Worm (Caenorhabditis elegans) whole organism, L2 larva: ENCODE data around the gene mif-2.
"Not testable (repeated sequence)": the region's sequence is repeated elsewhere in the genome, so short reads cannot be mapped to it uniquely, and the experiment has no call there.

Experiments
- C34F6.9 ChIP-seq: fragments of 150-350 bp; optimal IDR thresholded peaks from 2 replicates; lab custom pipeline; 2014; ENCODE audit warnings: missing biosample characterization, missing genetic modification characterization
- F13H6.1 ChIP-seq: sonication (generic microtip); optimal IDR thresholded peaks from 2 replicates; lab custom pipeline; 2016; ENCODE audit warnings: missing genetic modification characterization, missing compliant biosample characterization
- R02D3.7 ChIP-seq: fragments of 150-350 bp; optimal IDR thresholded peaks from 2 replicates; lab custom pipeline; 2014; ENCODE audit warnings: missing biosample characterization, missing genetic modification characterization
- Y55F3AM.14 ChIP-seq: fragments of 200-800 bp; sonication (Bioruptor generic); optimal IDR thresholded peaks from 2 replicates; lab custom pipeline; 2018; ENCODE audit warnings: mild to moderate bottlenecking, missing genetic modification characterization, missing compliant biosample characterization
- ZK546.5 ChIP-seq: sonication (generic microtip); optimal IDR thresholded peaks from 2 replicates; lab custom pipeline; 2017; ENCODE audit warnings: missing biosample characterization, missing genetic modification characterization
- alr-1 ChIP-seq: fragments of 150-350 bp; optimal IDR thresholded peaks from 2 replicates; lab custom pipeline; 2014; ENCODE audit warnings: missing biosample characterization, missing genetic modification characterization
- ama-1 ChIP-seq: fragments of 150-350 bp; optimal IDR thresholded peaks from 2 replicates; lab custom pipeline; 2018; ENCODE audit warnings: inconsistent platforms
- blmp-1 ChIP-seq: sonication (generic microtip); optimal IDR thresholded peaks from 2 replicates; lab custom pipeline; 2017; ENCODE audit warnings: missing genetic modification characterization, mild to moderate bottlenecking, missing compliant biosample characterization, antibody characterized with exemption, moderate library complexity; ENCODE audit not compliant: insufficient read depth
- ceh-16 ChIP-seq: fragments of 150-350 bp; optimal IDR thresholded peaks from 2 replicates; lab custom pipeline; 2014; ENCODE audit warnings: missing biosample characterization, missing genetic modification characterization
- ceh-82 ChIP-seq: fragments of 150-350 bp; optimal IDR thresholded peaks from 2 replicates; lab custom pipeline; 2014; ENCODE audit warnings: missing biosample characterization, missing genetic modification characterization
- crh-2 ChIP-seq: sonication (generic microtip); optimal IDR thresholded peaks from 2 replicates; lab custom pipeline; 2017; ENCODE audit warnings: missing biosample characterization, missing genetic modification characterization
- egl-27 ChIP-seq: sonication (generic microtip); optimal IDR thresholded peaks from 3 replicates; lab custom pipeline; 2017; ENCODE audit warnings: missing biosample characterization, missing genetic modification reagents, missing genetic modification characterization
- elt-1 ChIP-seq: fragments of 150-350 bp; optimal IDR thresholded peaks from 2 replicates; lab custom pipeline; 2014; ENCODE audit warnings: missing biosample characterization, missing genetic modification characterization
- fos-1 ChIP-seq: fragments of 150-350 bp; optimal IDR thresholded peaks from 2 replicates; lab custom pipeline; 2014; ENCODE audit warnings: missing biosample characterization, missing genetic modification characterization
- lin-11 ChIP-seq: fragments of 150-350 bp; sonication (generic microtip); optimal IDR thresholded peaks from 2 replicates; lab custom pipeline; 2014; ENCODE audit warnings: missing biosample characterization, missing genetic modification characterization, inconsistent platforms, mixed read lengths
- lin-13 ChIP-seq: fragments of 150-350 bp; optimal IDR thresholded peaks from 2 replicates; lab custom pipeline; 2014; ENCODE audit warnings: missing biosample characterization, missing genetic modification reagents, missing genetic modification characterization
- lin-39 ChIP-seq: fragments of 150-350 bp; optimal IDR thresholded peaks from 2 replicates; lab custom pipeline; 2014; ENCODE audit warnings: missing biosample characterization, missing genetic modification reagents, missing genetic modification characterization
- lsy-2 ChIP-seq, 2 experiments: fragments of 150-350 bp in 1 of 2; sonication (generic microtip) in 1 of 2; optimal IDR thresholded peaks; 2 replicates each; lab custom pipeline; 2014 to 2017; ENCODE audit warnings: missing biosample characterization in 2 of 2, missing genetic modification characterization in 2 of 2
- mbf-1 ChIP-seq: sonication (generic microtip); optimal IDR thresholded peaks from 2 replicates; lab custom pipeline; 2017; ENCODE audit warnings: missing biosample characterization, missing genetic modification characterization
- mdl-1 ChIP-seq, 2 experiments: fragments of 150-350 bp in 1 of 2; sonication (generic microtip) in 1 of 2; optimal IDR thresholded peaks; 2 replicates each; lab custom pipeline; 2017; ENCODE audit warnings: missing biosample characterization in 2 of 2, missing genetic modification characterization in 2 of 2
- nhr-10 ChIP-seq: sonication (generic microtip); optimal IDR thresholded peaks from 2 replicates; lab custom pipeline; 2017; ENCODE audit warnings: missing biosample characterization, missing genetic modification characterization
- nhr-11 ChIP-seq: fragments of 150-350 bp; optimal IDR thresholded peaks from 2 replicates; lab custom pipeline; 2014; ENCODE audit warnings: missing biosample characterization, missing genetic modification characterization
- nhr-129 ChIP-seq: fragments of 150-350 bp; optimal IDR thresholded peaks from 2 replicates; lab custom pipeline; 2014; ENCODE audit warnings: missing biosample characterization, missing genetic modification characterization
- nhr-21 ChIP-seq: fragments of 150-350 bp; optimal IDR thresholded peaks from 2 replicates; lab custom pipeline; 2014; ENCODE audit warnings: missing biosample characterization, missing genetic modification characterization
- nhr-23 ChIP-seq: fragments of 150-350 bp; optimal IDR thresholded peaks from 2 replicates; lab custom pipeline; 2014; ENCODE audit warnings: missing biosample characterization, missing genetic modification reagents, missing genetic modification characterization
- nhr-237 ChIP-seq: fragments of 150-350 bp; optimal IDR thresholded peaks from 2 replicates; lab custom pipeline; 2014; ENCODE audit warnings: missing biosample characterization, missing genetic modification characterization
- peb-1 ChIP-seq: fragments of 150-350 bp; optimal IDR thresholded peaks from 2 replicates; lab custom pipeline; 2014; ENCODE audit warnings: missing biosample characterization, missing genetic modification characterization
- sem-4 ChIP-seq: fragments of 150-350 bp; optimal IDR thresholded peaks from 2 replicates; lab custom pipeline; 2014; ENCODE audit warnings: missing biosample characterization, missing genetic modification reagents, missing genetic modification characterization
- sma-9 ChIP-seq, 2 experiments: fragments of 150-350 bp in 1 of 2; sonication (generic microtip) in 1 of 2; optimal IDR thresholded peaks; 2 replicates each; lab custom pipeline; 2014 to 2016; ENCODE audit warnings: missing genetic modification characterization in 2 of 2, mild to moderate bottlenecking in 1 of 2, missing biosample characterization in 1 of 2, missing compliant biosample characterization in 1 of 2, missing genetic modification reagents in 1 of 2, moderate library complexity in 1 of 2
- unc-39 ChIP-seq: fragments of 150-350 bp; optimal IDR thresholded peaks from 2 replicates; lab custom pipeline; 2014; ENCODE audit warnings: missing biosample characterization, missing genetic modification characterization
- unc-55 ChIP-seq: fragments of 150-350 bp; sonication (generic microtip); optimal IDR thresholded peaks from 3 replicates; lab custom pipeline; 2014; ENCODE audit warnings: missing biosample characterization, missing genetic modification reagents, missing genetic modification characterization
- unc-62 ChIP-seq: fragments of 150-350 bp; optimal IDR thresholded peaks from 2 replicates; lab custom pipeline; 2014; ENCODE audit warnings: missing biosample characterization, missing genetic modification reagents, missing genetic modification characterization
- zag-1 ChIP-seq: fragments of 150-350 bp; optimal IDR thresholded peaks from 2 replicates; lab custom pipeline; 2014; ENCODE audit warnings: missing biosample characterization, missing genetic modification characterization
- ztf-11 ChIP-seq: sonication (generic microtip); optimal IDR thresholded peaks from 2 replicates; lab custom pipeline; 2017; ENCODE audit warnings: missing biosample characterization, missing genetic modification characterization

The mif-2 gene

ce11 chrV:12025683-12026082 is 47.4 kb upstream of the mif-2 start:
- TF ChIP-seq nhr-23 (tag; lab: Kevin White, UChicago) (no peak), nhr-10 (tag; lab: Kevin White, UChicago) (no peak), zag-1 (peak; percentile 46), sma-9 (GFP tag; optimal IDR thresholded peaks at IDR 0.05; lab: Kevin White, UChicago) (peak; percentile 42), sma-9 (tag; optimal IDR thresholded peaks at IDR 0.05; lab: Kevin White, UChicago) (no peak), mdl-1 (tag; optimal IDR thresholded peaks at IDR 0.05; lab: Kevin White, UChicago) (no peak), unc-62 (GFP tag; lab: Kevin White, UChicago) (no peak), unc-55 (peak; percentile 7), ztf-11 (tag; lab: Kevin White, UChicago) (no peak), lin-11 (no peak), nhr-129 (peak; percentile 34), egl-27 (tag; lab: Kevin White, UChicago) (no peak), C34F6.9 (peak; percentile 58), unc-39 (no peak), lsy-2 (tag; optimal IDR thresholded peaks at IDR 0.05; lab: Kevin White, UChicago) (peak in 1 of 2 experiments; percentile 60), lin-13 (no peak)

ce11 chrV:12024273-12024672 is 46.0 kb upstream of the mif-2 start:
- peak; percentile 16 for TF ChIP-seq sma-9 (GFP tag; optimal IDR thresholded peaks at IDR 0.05; lab: Kevin White, UChicago)
- no peak for TF ChIP-seq sma-9 (tag; optimal IDR thresholded peaks at IDR 0.05; lab: Kevin White, UChicago)
- no peak for TF ChIP-seq alr-1
- no peak for TF ChIP-seq ZK546.5
- peak; percentile 14 for TF ChIP-seq sem-4 (tag; lab: Kevin White, UChicago)
- TF ChIP-seq blmp-1 (tag; lab: Kevin White, UChicago) = no peak
- no peak for TF ChIP-seq lin-39 (tag; lab: Kevin White, UChicago)
- no peak for TF ChIP-seq nhr-11
- no peak for TF ChIP-seq ceh-16
- TF ChIP-seq crh-2 (tag; lab: Kevin White, UChicago) = no peak
- TF ChIP-seq ceh-82 (tag; lab: Kevin White, UChicago) = no peak
- TF ChIP-seq lsy-2 (tag; optimal IDR thresholded peaks at IDR 0.05; lab: Kevin White, UChicago) = peak in 1 of 2 experiments; percentile 36
- no peak for TF ChIP-seq nhr-237 (tag; lab: Kevin White, UChicago)
- no peak for TF ChIP-seq mbf-1 (tag; lab: Kevin White, UChicago)
- peak; percentile 82 for TF ChIP-seq zag-1
- no peak for TF ChIP-seq fos-1
- TF ChIP-seq lin-11 = peak; percentile 18
- TF ChIP-seq nhr-129 = peak; percentile 31
- peak; percentile 50 for TF ChIP-seq F13H6.1 (tag; lab: Kevin White, UChicago)
- TF ChIP-seq nhr-10 (tag; lab: Kevin White, UChicago) = no peak
- TF ChIP-seq C34F6.9 = peak; percentile 40
- TF ChIP-seq nhr-21 (tag; lab: Kevin White, UChicago) = no peak
- TF ChIP-seq mdl-1 (tag; optimal IDR thresholded peaks at IDR 0.05; lab: Kevin White, UChicago) = peak in 1 of 2 experiments; percentile 1
- peak; percentile 35 for TF ChIP-seq Y55F3AM.14 (GFP tag; lab: Kevin White, UChicago)

ce11 chrV:12020940-12021339 is 42.7 kb upstream of the mif-2 start:
- TF ChIP-seq fos-1 (peak; percentile 58), nhr-10 (tag; lab: Kevin White, UChicago) (no peak)

- not testable (repeated sequence) for TF ChIP-seq fos-1; nhr-10 (tag; lab: Kevin White, UChicago); sem-4 (tag; lab: Kevin White, UChicago)
- TF ChIP-seq, all 48 proteins: peak for 0; not testable (repeated sequence) for 48
These were observed 41.8 kb upstream of the mif-2 start, which contains the start of gene F10C2.3 for ce11 chrV:12020026-12020425. Gene F10C2.3 (plus strand): TSS chrV:12020326.

ce11 chrV:12013298-12013697 is 35.0 kb upstream of the mif-2 start, which contains the start of gene add-2:
Gene add-2 (minus strand): TSS chrV:12013406.
- no peak for TF ChIP-seq peb-1 (tag; lab: Kevin White, UChicago)
- TF ChIP-seq egl-27 (tag; lab: Kevin White, UChicago) = no peak
- TF ChIP-seq crh-2 (tag; lab: Kevin White, UChicago) = no peak
- no peak for TF ChIP-seq nhr-23 (tag; lab: Kevin White, UChicago)
- TF ChIP-seq blmp-1 (tag; lab: Kevin White, UChicago) = no peak
- no peak for TF ChIP-seq lin-39 (tag; lab: Kevin White, UChicago)
- no peak for TF ChIP-seq elt-1 (tag; lab: Kevin White, UChicago)
- no peak for TF ChIP-seq alr-1
- no peak for TF ChIP-seq ama-1 (lab: Kevin White, UChicago)
- no peak for TF ChIP-seq nhr-21 (tag; lab: Kevin White, UChicago)
- no peak for TF ChIP-seq R02D3.7
